Worm (Caenorhabditis elegans) whole organism, young adult: ENCODE results near the gene K09C4.10.

Experiments
- D2030.7 ChIP-seq: fragments of 200-800 bp; sonication (Bioruptor generic); IDR thresholded peaks from 2 replicates; pipeline ENCODE4 v1.3.6; 2022; ENCODE audit warnings: missing genetic modification reagents, missing genetic modification characterization, missing compliant biosample characterization
- F37B4.10 ChIP-seq: fragments of 200-800 bp; sonication (Bioruptor generic); IDR thresholded peaks from 2 replicates; pipeline ENCODE4 v1.3.6; 2022; ENCODE audit warnings: missing genetic modification characterization, missing compliant biosample characterization
- F49E8.2 ChIP-seq: sonication (generic microtip); optimal IDR thresholded peaks from 3 replicates; lab custom pipeline; 2017; ENCODE audit warnings: missing genetic modification characterization, mild to moderate bottlenecking, missing compliant biosample characterization, antibody characterized with exemption, moderate library complexity; ENCODE audit not compliant: insufficient read depth
- F55B11.4 ChIP-seq: sonication (generic microtip); optimal IDR thresholded peaks from 2 replicates; lab custom pipeline; 2016; ENCODE audit warnings: missing compliant biosample characterization, missing genetic modification characterization, borderline replicate concordance; ENCODE audit not compliant: insufficient read depth
- F57C9.4 ChIP-seq: sonication (generic microtip); optimal IDR thresholded peaks from 2 replicates; lab custom pipeline; 2017; ENCODE audit warnings: mild to moderate bottlenecking, missing genetic modification characterization, missing compliant biosample characterization
- K11D2.4 ChIP-seq: fragments of 200-800 bp; sonication (Bioruptor generic); IDR thresholded peaks from 2 replicates; pipeline ENCODE4 v1.3.6; 2022; ENCODE audit warnings: missing genetic modification reagents, missing genetic modification characterization, missing compliant biosample characterization
- K12H6.12 ChIP-seq: fragments of 200-800 bp; sonication (Bioruptor generic); optimal IDR thresholded peaks from 2 replicates; lab custom pipeline; 2018; ENCODE audit warnings: mild to moderate bottlenecking, missing genetic modification characterization, missing compliant biosample characterization
- T07F8.4 ChIP-seq: sonication (generic microtip); optimal IDR thresholded peaks from 2 replicates; lab custom pipeline; 2016; ENCODE audit warnings: mild to moderate bottlenecking, missing genetic modification characterization, moderate library complexity, missing compliant biosample characterization
- Y53G8AR.9 ChIP-seq: fragments of 200-800 bp; sonication (Bioruptor generic); conservative IDR thresholded peaks from 2 replicates; pipeline ENCODE4 v1.3.6; 2022; ENCODE audit warnings: missing genetic modification reagents, missing genetic modification characterization, missing compliant biosample characterization
- attf-5 ChIP-seq: fragments of 200-800 bp; sonication (Bioruptor generic); optimal IDR thresholded peaks from 2 replicates; lab custom pipeline; 2018; ENCODE audit warnings: mild to moderate bottlenecking, missing genetic modification characterization, missing compliant biosample characterization
- bed-1 ChIP-seq: fragments of 200-800 bp; sonication (Bioruptor generic); IDR thresholded peaks from 2 replicates; pipeline ENCODE4 v1.3.6; 2022; ENCODE audit warnings: missing genetic modification reagents, missing genetic modification characterization, missing compliant biosample characterization
- ceh-79 ChIP-seq: sonication (generic microtip); optimal IDR thresholded peaks from 2 replicates; lab custom pipeline; 2017; ENCODE audit warnings: mild to moderate bottlenecking, missing genetic modification characterization, missing compliant biosample characterization
- chd-7 ChIP-seq: sonication (generic microtip); optimal IDR thresholded peaks from 2 replicates; lab custom pipeline; 2016; ENCODE audit warnings: mild to moderate bottlenecking, missing genetic modification characterization, moderate library complexity, missing compliant biosample characterization
- egl-44 ChIP-seq: fragments of 200-800 bp; sonication (Bioruptor generic); IDR thresholded peaks from 2 replicates; pipeline ENCODE4 v1.3.6; 2022; ENCODE audit warnings: missing genetic modification reagents, missing genetic modification characterization, missing compliant biosample characterization
- egrh-3 ChIP-seq: fragments of 200-800 bp; sonication (Bioruptor generic); IDR thresholded peaks from 2 replicates; pipeline ENCODE4 v1.3.6; 2022; ENCODE audit warnings: missing genetic modification reagents, missing genetic modification characterization, missing compliant biosample characterization
- gei-17 ChIP-seq: fragments of 200-800 bp; sonication (Bioruptor generic); optimal IDR thresholded peaks from 2 replicates; lab custom pipeline; 2018; ENCODE audit warnings: mild to moderate bottlenecking, missing genetic modification characterization, missing compliant biosample characterization
- him-1 ChIP-seq: sonication (generic microtip); optimal IDR thresholded peaks from 2 replicates; lab custom pipeline; 2016; ENCODE audit warnings: missing genotype, missing genetic modification reagents, missing genetic modification characterization, missing compliant biosample characterization
- hlh-26 ChIP-seq: fragments of 200-800 bp; sonication (Bioruptor generic); conservative IDR thresholded peaks from 2 replicates; pipeline ENCODE4 v1.3.6; 2022; ENCODE audit warnings: missing genetic modification reagents, missing genetic modification characterization, missing compliant biosample characterization
- hmg-1.2 ChIP-seq: fragments of 200-800 bp; sonication (Bioruptor generic); IDR thresholded peaks from 2 replicates; pipeline ENCODE4 v1.3.6; 2022; ENCODE audit warnings: missing genetic modification reagents, missing genetic modification characterization, missing compliant biosample characterization
- hmg-20 ChIP-seq: fragments of 200-800 bp; sonication (Bioruptor generic); IDR thresholded peaks from 2 replicates; pipeline ENCODE4 v1.3.6; 2022; ENCODE audit warnings: missing genetic modification reagents, missing genetic modification characterization, missing compliant biosample characterization
- lin-35 ChIP-seq, 3 experiments: fragments of 150-350 bp in 2 of 3; sonication (generic microtip) in 1 of 3; optimal IDR thresholded peaks; 2 replicates each; lab custom pipeline; 2014 to 2018; ENCODE audit warnings: missing biosample characterization in 3 of 3, missing genetic modification characterization in 3 of 3, missing genetic modification reagents in 3 of 3
- lir-1 ChIP-seq: fragments of 200-800 bp; sonication (Bioruptor generic); conservative IDR thresholded peaks from 2 replicates; pipeline ENCODE4 v1.3.6; 2022; ENCODE audit warnings: missing genetic modification reagents, missing genetic modification characterization, missing compliant biosample characterization
- lsy-27 ChIP-seq: sonication (generic microtip); optimal IDR thresholded peaks from 2 replicates; lab custom pipeline; 2017; ENCODE audit warnings: missing genetic modification characterization, mild to moderate bottlenecking, missing compliant biosample characterization, antibody characterized with exemption, missing genotype, borderline replicate concordance; ENCODE audit not compliant: insufficient read depth
- madf-10 ChIP-seq: sonication (generic microtip); optimal IDR thresholded peaks from 2 replicates; lab custom pipeline; 2016; ENCODE audit warnings: mild to moderate bottlenecking, missing genetic modification characterization, missing compliant biosample characterization
- madf-3 ChIP-seq: fragments of 200-800 bp; sonication (Bioruptor generic); IDR thresholded peaks from 2 replicates; pipeline ENCODE4 v1.3.6; 2022; ENCODE audit warnings: missing genetic modification reagents, missing genetic modification characterization, missing compliant biosample characterization
- madf-6 ChIP-seq: fragments of 200-800 bp; sonication (Bioruptor generic); IDR thresholded peaks from 2 replicates; pipeline ENCODE4 v1.3.6; 2022; ENCODE audit warnings: missing genetic modification reagents, missing genetic modification characterization, missing compliant biosample characterization
- nfyb-1 ChIP-seq: fragments of 200-800 bp; sonication (Bioruptor generic); IDR thresholded peaks from 2 replicates; pipeline ENCODE4 v1.3.6; 2022; ENCODE audit warnings: missing genetic modification reagents, missing genetic modification characterization, missing compliant biosample characterization
- pha-4 ChIP-seq: fragments of 150-350 bp; sonication (generic microtip); optimal IDR thresholded peaks from 2 replicates; lab custom pipeline; 2014; ENCODE audit warnings: missing biosample characterization, missing genetic modification reagents, missing genetic modification characterization
- rcor-1 ChIP-seq: fragments of 200-800 bp; sonication (Bioruptor generic); IDR thresholded peaks from 2 replicates; pipeline ENCODE4 v1.3.6; 2022; ENCODE audit warnings: missing genetic modification reagents, missing genetic modification characterization, missing compliant biosample characterization
- repo-1 ChIP-seq: sonication (generic microtip); optimal IDR thresholded peaks from 2 replicates; lab custom pipeline; 2017; ENCODE audit warnings: mild to moderate bottlenecking, missing genetic modification characterization, missing compliant biosample characterization
- rpc-1 ChIP-seq, 2 experiments: fragments of 150-350 bp in 1 of 2; sonication (generic microtip) in 1 of 2; optimal IDR thresholded peaks; 2 replicates each; lab custom pipeline; 2014 to 2018; ENCODE audit warnings: missing biosample characterization in 1 of 2, missing genetic modification characterization in 1 of 2, missing genetic modification reagents in 1 of 2, missing genotype in 1 of 2
- snpc-4 ChIP-seq, 5 experiments: fragments of 150-350 bp in 1 of 5; sonication (generic microtip) in 4 of 5; optimal IDR thresholded peaks; 2 replicates each; lab custom pipeline; 2014 to 2018; ENCODE audit warnings: missing genetic modification characterization in 5 of 5, missing biosample characterization in 3 of 5, antibody characterized with exemption in 2 of 5, mild to moderate bottlenecking in 2 of 5, missing compliant biosample characterization in 2 of 5, missing genotype in 2 of 5, moderate library complexity in 2 of 5, missing genetic modification reagents in 1 of 5
- somi-1 ChIP-seq: fragments of 200-800 bp; sonication (Bioruptor generic); optimal IDR thresholded peaks from 2 replicates; lab custom pipeline; 2018; ENCODE audit warnings: mild to moderate bottlenecking, missing genetic modification characterization, missing compliant biosample characterization
- sptf-2 ChIP-seq: fragments of 200-800 bp; sonication (Bioruptor generic); optimal IDR thresholded peaks from 2 replicates; lab custom pipeline; 2018; ENCODE audit warnings: mild to moderate bottlenecking, missing genetic modification characterization, missing compliant biosample characterization
- ztf-25 ChIP-seq: fragments of 200-800 bp; sonication (Bioruptor generic); IDR thresholded peaks from 2 replicates; pipeline ENCODE4 v1.3.6; 2022; ENCODE audit warnings: missing genetic modification reagents, missing genetic modification characterization, missing compliant biosample characterization
- ztf-28 ChIP-seq: fragments of 200-800 bp; sonication (Bioruptor generic); IDR thresholded peaks from 2 replicates; pipeline ENCODE4 v1.3.6; 2022; ENCODE audit warnings: missing genetic modification reagents, missing genetic modification characterization, missing compliant biosample characterization

K09C4.10 gene

ce11 chrX:3280130-3280529 lies at the start of gene K09C4.10:
K09C4.10 (minus strand) TSS chrX:3280230.
- no peak for TF ChIP-seq gei-17
- TF ChIP-seq ztf-25 (GFP tag; lab: Robert Waterston, UW) = no peak
- TF ChIP-seq hmg-20 (GFP tag; lab: Robert Waterston, UW) = no peak
- no peak for TF ChIP-seq ceh-79 (tag; lab: Kevin White, UChicago)
- no peak for TF ChIP-seq rpc-1 (optimal IDR thresholded peaks at IDR 0.05; lab: Kevin White, UChicago)
- TF ChIP-seq rpc-1 (tag; optimal IDR thresholded peaks at IDR 0.05; lab: Kevin White, UChicago) = no peak
- no peak for TF ChIP-seq F55B11.4 (tag; lab: Kevin White, UChicago)
- TF ChIP-seq T07F8.4 (tag; lab: Kevin White, UChicago) = no peak
- no peak for TF ChIP-seq F49E8.2
- no peak for TF ChIP-seq hmg-1.2 (GFP tag; lab: Robert Waterston, UW)
- TF ChIP-seq sptf-2 (GFP tag; lab: Kevin White, UChicago) = no peak
- TF ChIP-seq madf-3 (GFP tag; lab: Robert Waterston, UW) = no peak
- no peak for TF ChIP-seq F37B4.10 (GFP tag; lab: Robert Waterston, UW)
- TF ChIP-seq K12H6.12 = no peak
- no peak for TF ChIP-seq lir-1 (GFP tag; lab: Robert Waterston, UW)
- no peak for TF ChIP-seq K11D2.4 (GFP tag; lab: Robert Waterston, UW)
- TF ChIP-seq nfyb-1 (GFP tag; lab: Robert Waterston, UW) = no peak
- TF ChIP-seq ztf-28 = no peak

- TF ChIP-seq egrh-3 (GFP tag; lab: Robert Waterston, UW) (no peak), rcor-1 (no peak), lin-35 (GFP tag; optimal IDR thresholded peaks at IDR 0.05; lab: Kevin White, UChicago) (no peak), lsy-27 (tag; lab: Kevin White, UChicago) (no peak), madf-10 (tag; lab: Kevin White, UChicago) (no peak), chd-7 (tag; lab: Kevin White, UChicago) (no peak), pha-4 (no peak)
These were observed 46.1 kb upstream of the K09C4.10 start, which contains the start of gene F11D5.6 for ce11 chrX:3326175-3326574. F11D5.6 (minus strand) TSS chrX:3326275.

ce11 chrX:3316830-3317229 lies 36.8 kb upstream of the K09C4.10 start:
- no peak for TF ChIP-seq D2030.7 (GFP tag; lab: Robert Waterston, UW)
- no peak for TF ChIP-seq repo-1 (tag; lab: Kevin White, UChicago)
- TF ChIP-seq F49E8.2 = no peak
- TF ChIP-seq madf-3 (GFP tag; lab: Robert Waterston, UW) = no peak
- no peak for TF ChIP-seq him-1 (tag; lab: Kevin White, UChicago)
- TF ChIP-seq K11D2.4 (GFP tag; lab: Robert Waterston, UW) = no peak
- no peak for TF ChIP-seq snpc-4 (GFP tag; optimal IDR thresholded peaks at IDR 0.05; lab: Kevin White, UChicago)
- no peak for TF ChIP-seq snpc-4 (tag; optimal IDR thresholded peaks at IDR 0.05; lab: Kevin White, UChicago)
- no peak for TF ChIP-seq attf-5 (GFP tag; lab: Kevin White, UChicago)
- TF ChIP-seq bed-1 (GFP tag; lab: Robert Waterston, UW) = no peak
- TF ChIP-seq hlh-26 (GFP tag; lab: Robert Waterston, UW) = no peak
- no peak for TF ChIP-seq Y53G8AR.9 (GFP tag; lab: Robert Waterston, UW)
- TF ChIP-seq F57C9.4 (tag; lab: Kevin White, UChicago) = no peak
- TF ChIP-seq egl-44 (GFP tag; lab: Robert Waterston, UW) = no peak
- TF ChIP-seq somi-1 (GFP tag; lab: Kevin White, UChicago) = no peak
- no peak for TF ChIP-seq madf-6 (GFP tag; lab: Robert Waterston, UW)
- TF ChIP-seq lsy-27 (tag; lab: Kevin White, UChicago) = no peak
